Worm (Caenorhabditis elegans): Measurements from ENCODE around the gene clec-239.

The clec-239 gene

ce11 chrV:16954766-16955165, 1.6 kb upstream of the clec-239 start, which contains the start of gene srh-206:
Gene srh-206, minus strand, starts transcription at chrV:16954866.
- no peak for TF ChIP-seq C16A3.4 (tag; optimal IDR thresholded peaks at IDR 0.05)
- TF ChIP-seq nhr-84 (tag; optimal IDR thresholded peaks at IDR 0.05), result no peak
- no peak for TF ChIP-seq lir-3 (tag; optimal IDR thresholded peaks at IDR 0.05; ENCODE audit: poor library complexity)
- TF ChIP-seq isw-1 (GFP tag; IDR thresholded peaks at IDR 0.05), result no peak
- no peak for TF ChIP-seq lin-13 (GFP tag; optimal IDR thresholded peaks at IDR 0.05)
- no peak for TF ChIP-seq fkh-4 (tag; optimal IDR thresholded peaks at IDR 0.05; ENCODE audit: borderline replicate concordance)
- TF ChIP-seq pag-3 (tag; optimal IDR thresholded peaks at IDR 0.05; ENCODE audit: borderline replicate concordance, insufficient read depth), result no peak
- TF ChIP-seq egl-27 (tag; optimal IDR thresholded peaks at IDR 0.05), result no peak
- TF ChIP-seq unc-86 (tag; optimal IDR thresholded peaks at IDR 0.05), result no peak

ce11 chrV:16958975-16959374, 2.6 kb downstream of the clec-239 start:
- TF ChIP-seq unc-130 (tag; optimal IDR thresholded peaks at IDR 0.05) (no peak), efl-1 (optimal IDR thresholded peaks at IDR 0.05) (no peak), efl-1 (GFP tag; optimal IDR thresholded peaks at IDR 0.05 in 1 of 2) (peak in 1 of 2 experiments; percentile 85)

- TF ChIP-seq mdl-1 (tag; optimal IDR thresholded peaks at IDR 0.05), result peak in 1 of 2 experiments; percentile 78
- peak; percentile 86 for TF ChIP-seq fkh-10 (GFP tag; optimal IDR thresholded peaks at IDR 0.05)
- no peak for TF ChIP-seq lir-3 (tag; optimal IDR thresholded peaks at IDR 0.05; ENCODE audit: poor library complexity)
- peak; percentile 89 for TF ChIP-seq lin-15B (tag; optimal IDR thresholded peaks at IDR 0.05)
- TF ChIP-seq vab-15 (tag; optimal IDR thresholded peaks at IDR 0.05), result peak; percentile 51
- TF ChIP-seq nhr-47 (tag; optimal IDR thresholded peaks at IDR 0.05), result peak; percentile 97
- peak; percentile 92 for TF ChIP-seq unc-86 (tag; optimal IDR thresholded peaks at IDR 0.05)
- TF ChIP-seq unc-62 (GFP tag; optimal IDR thresholded peaks at IDR 0.05), result peak; percentile 49
- TF ChIP-seq alr-1 (tag; optimal IDR thresholded peaks at IDR 0.05; ENCODE audit: borderline replicate concordance), result no peak
- TF ChIP-seq ama-1 (optimal IDR thresholded peaks at IDR 0.05), result no peak
- peak; percentile 97 for TF ChIP-seq nhr-71 (tag; optimal IDR thresholded peaks at IDR 0.05)
- TF ChIP-seq egl-13 (tag; optimal IDR thresholded peaks at IDR 0.05), result peak; percentile 90
- TF ChIP-seq ceh-88 (GFP tag; IDR thresholded peaks at IDR 0.05), result peak; percentile 75
- TF ChIP-seq mef-2 (tag; optimal IDR thresholded peaks at IDR 0.05), result peak; percentile 64
- peak; percentile 92 for TF ChIP-seq nhr-77 (tag; optimal IDR thresholded peaks at IDR 0.05)
- TF ChIP-seq sup-37 (GFP tag; optimal IDR thresholded peaks at IDR 0.05), result peak; percentile 81
- TF ChIP-seq nhr-84 (tag; optimal IDR thresholded peaks at IDR 0.05), result no peak
- no peak for TF ChIP-seq pag-3 (tag; optimal IDR thresholded peaks at IDR 0.05; ENCODE audit: borderline replicate concordance, insufficient read depth)
- peak; percentile 8 for TF ChIP-seq zag-1 (tag; optimal IDR thresholded peaks at IDR 0.05)
- TF ChIP-seq nhr-85 (tag), result peak; percentile 95
- peak; percentile 59 for TF ChIP-seq F16B12.6 (tag; optimal IDR thresholded peaks at IDR 0.05)
- peak; percentile 80 to 96 (median 94) for TF ChIP-seq ceh-82 (tag; optimal IDR thresholded peaks at IDR 0.05)
- no peak for TF ChIP-seq unc-30 (tag; optimal IDR thresholded peaks at IDR 0.05)
- peak in 1 of 2 experiments; percentile 68 for TF ChIP-seq ztf-11 (tag; optimal IDR thresholded peaks at IDR 0.05)
- no peak for TF ChIP-seq nhr-76 (tag; optimal IDR thresholded peaks at IDR 0.05)
- TF ChIP-seq nhr-12 (tag; optimal IDR thresholded peaks at IDR 0.05), result no peak
- peak; percentile 94 for TF ChIP-seq mep-1 (tag; optimal IDR thresholded peaks at IDR 0.05)
- peak; percentile 91 for TF ChIP-seq fkh-8 (tag; optimal IDR thresholded peaks at IDR 0.05)
- peak; percentile 82 for TF ChIP-seq lin-39 (tag; optimal IDR thresholded peaks at IDR 0.05)
- peak; percentile 100 for TF ChIP-seq dpl-1 (GFP tag; optimal IDR thresholded peaks at IDR 0.05)
- peak; percentile 83 for TF ChIP-seq grh-1 (GFP tag; IDR thresholded peaks at IDR 0.05)
- peak; percentile 89 for TF ChIP-seq ceh-8 (GFP tag; optimal IDR thresholded peaks at IDR 0.05)
- peak; percentile 97 to 100 for TF ChIP-seq efl-1 (optimal IDR thresholded peaks at IDR 0.05)
- peak in 1 of 2 experiments; percentile 100 for TF ChIP-seq efl-1 (GFP tag; optimal IDR thresholded peaks at IDR 0.05 in 1 of 2)
- no peak for TF ChIP-seq egl-27 (tag; optimal IDR thresholded peaks at IDR 0.05)
- peak; percentile 93 for TF ChIP-seq fos-1 (tag; optimal IDR thresholded peaks at IDR 0.05)
- TF ChIP-seq blmp-1 (tag; optimal IDR thresholded peaks at IDR 0.05), result peak; percentile 65
- TF ChIP-seq nhr-19 (GFP tag; conservative IDR thresholded peaks at IDR 0.05), result peak; percentile 94
- TF ChIP-seq nhr-28 (tag; optimal IDR thresholded peaks at IDR 0.05), result no peak
- TF ChIP-seq mab-9 (GFP tag; IDR thresholded peaks at IDR 0.05), result peak; percentile 84
- TF ChIP-seq ces-1 (GFP tag; optimal IDR thresholded peaks at IDR 0.05), result no peak
- TF ChIP-seq nhr-90 (tag; optimal IDR thresholded peaks at IDR 0.05; ENCODE audit: poor library complexity), result peak; percentile 95
- peak; percentile 58 for TF ChIP-seq ceh-90 (tag; optimal IDR thresholded peaks at IDR 0.05)
- TF ChIP-seq unc-130 (tag; optimal IDR thresholded peaks at IDR 0.05), result peak; percentile 79
These were observed 9.3 kb downstream of the clec-239 start, which contains the start of gene efl-1 for ce11 chrV:16965655-16966054. Gene efl-1, minus strand, starts transcription at chrV:16965675.
